Fruit fly (Drosophila melanogaster): ENCODE measurements around the gene Fum2.

Fum2 gene

dm6 chrX:6702028-6702433 lies 20.5 kb downstream of the Fum2 start (continued):
- TF ChIP-seq insv (GFP tag; optimal IDR thresholded peaks at IDR 0.05), result no peak
- TF ChIP-seq fd3F (GFP tag; optimal IDR thresholded peaks at IDR 0.05), result no peak
- peak; percentile 79 for TF ChIP-seq CoRest (tag; optimal IDR thresholded peaks at IDR 0.05)
- TF ChIP-seq caup (GFP tag; optimal IDR thresholded peaks at IDR 0.05; ENCODE audit: severe bottlenecking), result no peak
- 0 out of 2 replicates have a peak, but pooled peaks have one; percentile 22 for TF ChIP-seq sob (GFP tag; IDR thresholded peaks at IDR 0.05)
- TF ChIP-seq Sry-δ (GFP tag; optimal IDR thresholded peaks at IDR 0.05), result no peak
- TF ChIP-seq ham (GFP tag; IDR thresholded peaks at IDR 0.05), result no peak
- TF ChIP-seq trh (GFP tag; optimal IDR thresholded peaks at IDR 0.05), result no peak
- no peak for TF ChIP-seq Hand (GFP tag; optimal IDR thresholded peaks at IDR 0.05)
- TF ChIP-seq twi (tag; optimal IDR thresholded peaks at IDR 0.05), result peak; percentile 49
- peak in 1 of 2 experiments; percentile 84 for TF ChIP-seq eve (GFP tag; optimal IDR thresholded peaks at IDR 0.05)
- peak; percentile 44 for TF ChIP-seq CG9609 (GFP tag; optimal IDR thresholded peaks at IDR 0.05)
- TF ChIP-seq aop (GFP tag; IDR thresholded peaks at IDR 0.05), result no peak
- TF ChIP-seq CG10209 (GFP tag; optimal IDR thresholded peaks at IDR 0.05), result peak; percentile 62
- no peak for TF ChIP-seq cg (GFP tag; optimal IDR thresholded peaks at IDR 0.05)
- TF ChIP-seq CG8089 (GFP tag; optimal IDR thresholded peaks at IDR 0.05), result peak; percentile 6
- TF ChIP-seq CG7556 (GFP tag; optimal IDR thresholded peaks at IDR 0.05), result peak; percentile 59
- peak; percentile 82 for TF ChIP-seq Xrp1 (GFP tag; IDR thresholded peaks at IDR 0.05)
- TF ChIP-seq Usf (GFP tag; optimal IDR thresholded peaks at IDR 0.05), result no peak
- TF ChIP-seq CG6854 (GFP tag; optimal IDR thresholded peaks at IDR 0.05), result no peak
- TF ChIP-seq CG13624 (GFP tag; optimal IDR thresholded peaks at IDR 0.05), result no peak
- no peak for TF ChIP-seq NC2α (GFP tag; optimal IDR thresholded peaks at IDR 0.05)
- TF ChIP-seq Xbp1 (GFP tag; optimal IDR thresholded peaks at IDR 0.05), result peak; percentile 67
- no peak for TF ChIP-seq Poxn (GFP tag; IDR thresholded peaks at IDR 0.05)
- TF ChIP-seq Side (GFP tag; optimal IDR thresholded peaks at IDR 0.05), result peak; percentile 4
- TF ChIP-seq D19A (tag; optimal IDR thresholded peaks at IDR 0.05), result peak; percentile 65
- peak; percentile 14 for TF ChIP-seq Fer1 (GFP tag; optimal IDR thresholded peaks at IDR 0.05)
- TF ChIP-seq Dad (GFP tag; optimal IDR thresholded peaks at IDR 0.05), result peak; percentile 41
- no peak for TF ChIP-seq Dip2 (GFP tag; IDR thresholded peaks at IDR 0.05)
- TF ChIP-seq Atf-2 (GFP tag; optimal IDR thresholded peaks at IDR 0.05), result peak; percentile 55
- TF ChIP-seq CG10959 (GFP tag; IDR thresholded peaks at IDR 0.05), result peak; percentile 66
- peak; percentile 43 for TF ChIP-seq bcd (GFP tag; optimal IDR thresholded peaks at IDR 0.05)
- peak; percentile 50 for TF ChIP-seq CG3407 (GFP tag; optimal IDR thresholded peaks at IDR 0.05)
- TF ChIP-seq CG14667 (GFP tag; IDR thresholded peaks at IDR 0.05), result 0 out of 2 replicates have a peak, but pooled peaks have one; percentile 32
- peak; percentile 69 for TF ChIP-seq CG17829 (tag; optimal IDR thresholded peaks at IDR 0.05)
- TF ChIP-seq CG12104 (GFP tag; optimal IDR thresholded peaks at IDR 0.05), result peak; percentile 12
- peak; percentile 18 for TF ChIP-seq Nf-YC (tag; optimal IDR thresholded peaks at IDR 0.05)
- TF ChIP-seq cwo (GFP tag; optimal IDR thresholded peaks at IDR 0.05), result peak; percentile 26
- TF ChIP-seq CG2129 (GFP tag; IDR thresholded peaks at IDR 0.05; ENCODE audit: partially characterized antibody), result no peak
- TF ChIP-seq dm (GFP tag; optimal IDR thresholded peaks at IDR 0.05), result no peak
- no peak for TF ChIP-seq Mrtf (GFP tag; IDR thresholded peaks at IDR 0.05)
- no peak for TF ChIP-seq CG9215 (GFP tag; IDR thresholded peaks at IDR 0.05)
- no peak for TF ChIP-seq CG18011 (GFP tag; optimal IDR thresholded peaks at IDR 0.05)
- TF ChIP-seq CG10431 (GFP tag; optimal IDR thresholded peaks at IDR 0.05), result no peak
- TF ChIP-seq z (GFP tag; IDR thresholded peaks at IDR 0.05), result no peak
- peak; percentile 26 for TF ChIP-seq CG8281 (tag; optimal IDR thresholded peaks at IDR 0.05)
- TF ChIP-seq CG12659 (GFP tag; optimal IDR thresholded peaks at IDR 0.05), result peak; percentile 56
- TF ChIP-seq B-H1 (GFP tag; IDR thresholded peaks at IDR 0.05), result 0 out of 3 replicates have a peak, but pooled peaks have one; percentile 24
- no peak for TF ChIP-seq lbe (GFP tag; optimal IDR thresholded peaks at IDR 0.05)
- 0 out of 2 replicates have a peak, but pooled peaks have one; percentile 32 for TF ChIP-seq E2f1 (GFP tag; IDR thresholded peaks at IDR 0.05)
- peak; percentile 41 for TF ChIP-seq TFAM (GFP tag; optimal IDR thresholded peaks at IDR 0.05)
- no peak for TF ChIP-seq CG8478 (optimal IDR thresholded peaks at IDR 0.05)
